Worm (Caenorhabditis elegans) whole organism, L1 larva: Measurements from ENCODE around the gene Y82E9BR.8.

Experiments used
- C16A3.4 ChIP-seq: fragments of 150-350 bp; optimal IDR thresholded peaks from 2 replicates; lab custom pipeline; 2014; ENCODE audit warnings: missing biosample characterization, missing genetic modification characterization
- F16B12.6 ChIP-seq: fragments of 150-350 bp; optimal IDR thresholded peaks from 2 replicates; lab custom pipeline; 2014; ENCODE audit warnings: missing biosample characterization, missing genetic modification characterization
- Y116A8C.19 ChIP-seq: sonication (generic microtip); optimal IDR thresholded peaks from 2 replicates; lab custom pipeline; 2016; ENCODE audit warnings: missing compliant biosample characterization, missing genetic modification characterization, borderline replicate concordance
- aly-2 ChIP-seq: fragments of 150-350 bp; optimal IDR thresholded peaks from 2 replicates; lab custom pipeline; 2014; ENCODE audit warnings: missing biosample characterization, missing genetic modification characterization
- blmp-1 ChIP-seq: fragments of 150-350 bp; optimal IDR thresholded peaks from 2 replicates; lab custom pipeline; 2014; ENCODE audit warnings: missing biosample characterization, missing genetic modification characterization
- ceh-88 ChIP-seq: fragments of 200-800 bp; sonication (Bioruptor generic); IDR thresholded peaks from 2 replicates; pipeline ENCODE4 v1.3.6; 2022; ENCODE audit warnings: missing genetic modification characterization, missing compliant biosample characterization
- dsc-1 ChIP-seq: sonication (generic microtip); optimal IDR thresholded peaks from 2 replicates; lab custom pipeline; 2016; ENCODE audit warnings: mild to moderate bottlenecking, missing genetic modification characterization, missing compliant biosample characterization
- efl-1 ChIP-seq, 4 experiments: fragments of 150-350 bp; optimal IDR thresholded peaks in 3 of 4; peaks in 1 of 4; 1 replicate in 1 of 4; 2 replicates in 3 of 4; lab custom pipeline; 2014; ENCODE audit warnings: missing biosample characterization in 2 of 4, missing genetic modification characterization in 2 of 4, missing genetic modification reagents in 2 of 4
- elt-2 ChIP-seq: sonication (generic microtip); optimal IDR thresholded peaks from 2 replicates; lab custom pipeline; 2016; ENCODE audit warnings: missing genetic modification characterization, mild to moderate bottlenecking, inconsistent platforms, missing compliant biosample characterization, missing genetic modification reagents
- elt-3 ChIP-seq, 6 experiments: fragments of 150-350 bp in 1 of 6; sonication (generic microtip); optimal IDR thresholded peaks; 2 replicates each; lab custom pipeline; 2017 to 2018; ENCODE audit warnings: missing biosample characterization in 6 of 6, missing genetic modification characterization in 6 of 6, inconsistent platforms in 1 of 6
- fos-1 ChIP-seq: fragments of 150-350 bp; optimal IDR thresholded peaks from 2 replicates; lab custom pipeline; 2014; ENCODE audit warnings: missing biosample characterization, missing genetic modification characterization
- grh-1 ChIP-seq: fragments of 200-800 bp; sonication (Bioruptor generic); IDR thresholded peaks from 2 replicates; pipeline ENCODE4 v1.3.6; 2022; ENCODE audit warnings: missing genetic modification reagents, missing genetic modification characterization, missing compliant biosample characterization
- jun-1 ChIP-seq: fragments of 150-350 bp; optimal IDR thresholded peaks from 2 replicates; lab custom pipeline; 2014; ENCODE audit warnings: missing biosample characterization, missing genetic modification reagents, missing genetic modification characterization
- lin-13 ChIP-seq: fragments of 150-350 bp; optimal IDR thresholded peaks from 2 replicates; lab custom pipeline; 2014; ENCODE audit warnings: missing biosample characterization, missing genetic modification reagents, missing genetic modification characterization
- lin-35 ChIP-seq, 2 experiments: fragments of 150-350 bp; optimal IDR thresholded peaks; 2 replicates each; lab custom pipeline; 2014; ENCODE audit warnings: missing biosample characterization in 2 of 2, missing genetic modification characterization in 2 of 2, missing genetic modification reagents in 2 of 2
- mef-2 ChIP-seq: fragments of 150-350 bp; optimal IDR thresholded peaks from 2 replicates; lab custom pipeline; 2014; ENCODE audit warnings: missing biosample characterization, missing genetic modification characterization
- mep-1 ChIP-seq: fragments of 150-350 bp; optimal IDR thresholded peaks from 2 replicates; lab custom pipeline; 2014; ENCODE audit warnings: missing biosample characterization, missing genetic modification characterization
- nhr-11 ChIP-seq: fragments of 150-350 bp; optimal IDR thresholded peaks from 2 replicates; lab custom pipeline; 2014; ENCODE audit warnings: missing biosample characterization, missing genetic modification characterization
- nhr-19 ChIP-seq: fragments of 200-800 bp; sonication (Bioruptor generic); conservative IDR thresholded peaks from 2 replicates; pipeline ENCODE4 v1.3.6; 2022; ENCODE audit warnings: missing genetic modification characterization, missing compliant biosample characterization
- nhr-20 ChIP-seq: sonication (generic microtip); optimal IDR thresholded peaks from 2 replicates; lab custom pipeline; 2016; ENCODE audit warnings: mild to moderate bottlenecking, missing genetic modification characterization, missing compliant biosample characterization
- nhr-28 ChIP-seq: fragments of 150-350 bp; optimal IDR thresholded peaks from 2 replicates; lab custom pipeline; 2014; ENCODE audit warnings: missing biosample characterization, missing genetic modification characterization
- nhr-76 ChIP-seq: sonication (generic microtip); optimal IDR thresholded peaks from 2 replicates; lab custom pipeline; 2017; ENCODE audit warnings: missing biosample characterization, missing genetic modification characterization
- nhr-77 ChIP-seq: fragments of 150-350 bp; optimal IDR thresholded peaks from 2 replicates; lab custom pipeline; 2014; ENCODE audit warnings: missing biosample characterization, missing genetic modification characterization
- pag-3 ChIP-seq: sonication (generic microtip); optimal IDR thresholded peaks from 2 replicates; lab custom pipeline; 2017; ENCODE audit warnings: missing genetic modification characterization, mild to moderate bottlenecking, missing compliant biosample characterization, antibody characterized with exemption, borderline replicate concordance; ENCODE audit not compliant: insufficient read depth
- pax-3 ChIP-seq: fragments of 200-800 bp; sonication (Bioruptor generic); optimal IDR thresholded peaks from 2 replicates; lab custom pipeline; 2018; ENCODE audit warnings: mild to moderate bottlenecking, missing genetic modification characterization, moderate library complexity, missing compliant biosample characterization
- pqm-1 ChIP-seq: sonication (generic microtip); optimal IDR thresholded peaks from 3 replicates; lab custom pipeline; 2017; ENCODE audit warnings: missing biosample characterization, missing genetic modification characterization
- snu-23 ChIP-seq: sonication (generic microtip); optimal IDR thresholded peaks from 2 replicates; lab custom pipeline; 2016; ENCODE audit warnings: missing genetic modification characterization, missing compliant biosample characterization
- sox-4 ChIP-seq: sonication (generic microtip); optimal IDR thresholded peaks from 2 replicates; lab custom pipeline; 2016; ENCODE audit warnings: missing genetic modification characterization, missing compliant biosample characterization
- sptf-1 ChIP-seq: fragments of 150-350 bp; optimal IDR thresholded peaks from 2 replicates; lab custom pipeline; 2014; ENCODE audit warnings: missing biosample characterization, missing genetic modification characterization
- tbx-2 ChIP-seq: sonication (generic microtip); optimal IDR thresholded peaks from 2 replicates; lab custom pipeline; 2016; ENCODE audit warnings: missing genetic modification characterization, missing compliant biosample characterization
- tlp-1 ChIP-seq: fragments of 150-350 bp; optimal IDR thresholded peaks from 2 replicates; lab custom pipeline; 2014; ENCODE audit warnings: missing biosample characterization, missing genetic modification characterization
- unc-86 ChIP-seq: sonication (generic microtip); optimal IDR thresholded peaks from 2 replicates; lab custom pipeline; 2016; ENCODE audit warnings: missing genetic modification characterization, missing compliant biosample characterization
- zip-4 ChIP-seq: fragments of 200-800 bp; sonication (Bioruptor generic); optimal IDR thresholded peaks from 2 replicates; lab custom pipeline; 2018; ENCODE audit warnings: mild to moderate bottlenecking, missing genetic modification characterization, moderate library complexity, missing compliant biosample characterization
- ztf-4 ChIP-seq: fragments of 150-350 bp; optimal IDR thresholded peaks from 2 replicates; lab custom pipeline; 2014; ENCODE audit warnings: missing biosample characterization, missing genetic modification characterization

The Y82E9BR.8 gene

DNA sequence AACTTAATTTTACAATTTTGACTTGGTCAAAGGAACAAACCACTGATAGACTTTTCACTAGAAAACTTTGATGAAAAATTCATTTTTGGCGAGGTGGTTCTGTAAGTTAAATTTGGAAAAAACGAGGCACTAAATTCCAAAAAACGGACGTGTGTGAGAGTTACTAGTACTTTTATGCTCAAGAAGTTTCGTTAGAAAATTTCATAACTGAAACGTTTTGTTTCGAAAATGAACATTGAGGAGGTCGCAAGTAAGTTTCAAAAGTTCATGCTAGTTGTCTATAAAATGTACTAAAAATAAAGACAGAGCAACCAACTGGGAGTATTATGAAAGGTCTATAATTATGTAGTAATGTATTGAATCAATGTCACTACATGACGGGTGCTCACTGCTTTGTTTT lies 33.9 kb upstream of the Y82E9BR.8 start, which contains the start of gene pals-17:
Gene pals-17, minus strand, starts transcription at position 101 of the 400 bp plus-strand sequence.
- TF ChIP-seq mef-2 (no peak), grh-1 (GFP tag; lab: Robert Waterston, UW) (no peak), C16A3.4 (tag; lab: Kevin White, UChicago) (no peak), nhr-20 (no peak), nhr-76 (tag; lab: Kevin White, UChicago) (no peak), ztf-4 (tag; lab: Kevin White, UChicago) (no peak)
- TF ChIP-seq, all 84 proteins: peak for 0

ce11 chrIII:1389988-1390387 lies 32.1 kb upstream of the Y82E9BR.8 start:
- TF ChIP-seq pqm-1 (tag; lab: Kevin White, UChicago): no peak
- no peak for TF ChIP-seq fos-1 (tag; lab: Kevin White, UChicago)
- no peak for TF ChIP-seq blmp-1 (tag; lab: Kevin White, UChicago)
- TF ChIP-seq pag-3: no peak
- no peak for TF ChIP-seq dsc-1
- TF ChIP-seq tbx-2: no peak
- TF ChIP-seq tlp-1 (tag; lab: Kevin White, UChicago): peak; percentile 66
- TF ChIP-seq F16B12.6: no peak
- peak; percentile 13 for TF ChIP-seq jun-1 (tag; lab: Kevin White, UChicago)
- no peak for TF ChIP-seq sox-4 (tag; lab: Kevin White, UChicago)
- TF ChIP-seq elt-2 (tag; lab: Kevin White, UChicago): peak; percentile 90
- TF ChIP-seq aly-2 (tag; lab: Kevin White, UChicago): no peak

DNA sequence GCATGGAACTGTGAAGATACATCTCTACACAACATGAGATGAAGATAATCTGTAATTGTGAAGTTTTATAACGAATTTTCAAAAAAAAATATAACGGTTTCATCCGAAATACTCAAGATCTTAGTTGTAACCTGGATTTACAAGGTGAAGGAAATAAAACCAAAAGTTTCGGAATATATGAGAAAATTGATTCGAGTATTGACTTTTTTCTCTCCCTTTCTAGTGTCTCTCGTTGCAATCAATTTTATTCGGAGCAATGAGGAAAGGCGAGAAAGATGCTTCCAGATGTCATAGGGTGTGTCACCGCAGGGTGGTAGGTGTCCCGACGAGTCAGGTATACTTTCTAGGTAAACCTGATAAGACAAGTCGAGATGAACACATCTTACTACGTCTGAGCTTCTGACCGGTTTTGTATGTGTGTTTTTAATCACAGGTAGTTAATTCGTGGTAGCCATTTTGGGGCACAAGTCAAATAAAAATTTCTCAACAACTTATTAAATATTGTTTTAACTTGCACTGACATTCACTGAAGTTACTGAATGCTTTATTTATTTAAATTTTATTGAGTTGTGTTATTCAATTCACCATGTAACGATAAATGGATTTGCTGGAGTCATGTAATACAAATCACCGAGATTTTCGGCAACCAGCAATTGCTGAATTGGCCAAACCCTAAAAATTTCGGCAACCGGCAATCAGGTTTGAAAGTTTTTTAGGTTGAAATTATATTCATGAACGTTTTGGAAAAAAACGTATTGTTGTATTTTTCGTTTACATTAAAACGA lies 30.6 kb upstream of the Y82E9BR.8 start, which contains the start of gene pals-20:
Gene pals-20, minus strand, starts transcription at position 51 of the 785 bp plus-strand sequence.
- TF ChIP-seq snu-23 (GFP tag; lab: Kevin White, UChicago) (no peak), elt-3 (tag; optimal IDR thresholded peaks at IDR 0.05; lab: Kevin White, UChicago) (no peak), lin-13 (GFP tag; lab: Kevin White, UChicago) (no peak), efl-1 (optimal IDR thresholded peaks at IDR 0.05; lab: Kevin White, UChicago) (no peak), efl-1 (GFP tag; optimal IDR thresholded peaks at IDR 0.05 in 1 of 2; lab: Kevin White, UChicago) (peak in 1 of 2 experiments; percentile 75)

ce11 chrIII:1384694-1385093 lies 26.8 kb upstream of the Y82E9BR.8 start:
- TF ChIP-seq mef-2 (no peak), grh-1 (GFP tag; lab: Robert Waterston, UW) (no peak), zip-4 (GFP tag; lab: Kevin White, UChicago) (no peak), nhr-28 (tag; lab: Kevin White, UChicago) (no peak), dsc-1 (no peak), lin-35 (GFP tag; optimal IDR thresholded peaks at IDR 0.05; lab: Kevin White, UChicago) (no peak), nhr-77 (tag; lab: Kevin White, UChicago) (no peak), ceh-88 (GFP tag; lab: Robert Waterston, UW) (no peak), nhr-11 (tag; lab: Kevin White, UChicago) (no peak), elt-2 (tag; lab: Kevin White, UChicago) (no peak), nhr-19 (GFP tag; lab: Robert Waterston, UW) (no peak), elt-3 (tag; optimal IDR thresholded peaks at IDR 0.05; lab: Kevin White, UChicago) (no peak), nhr-76 (tag; lab: Kevin White, UChicago) (no peak), Y116A8C.19 (tag; lab: Kevin White, UChicago) (no peak), F16B12.6 (no peak), mep-1 (no peak), unc-86 (tag; lab: Kevin White, UChicago) (no peak), sptf-1 (tag; lab: Kevin White, UChicago) (no peak), pax-3 (tag; lab: Kevin White, UChicago) (no peak)
